Fruit fly (Drosophila melanogaster): ENCODE measurements around the gene Mesh1.

The Mesh1 gene

DNA sequence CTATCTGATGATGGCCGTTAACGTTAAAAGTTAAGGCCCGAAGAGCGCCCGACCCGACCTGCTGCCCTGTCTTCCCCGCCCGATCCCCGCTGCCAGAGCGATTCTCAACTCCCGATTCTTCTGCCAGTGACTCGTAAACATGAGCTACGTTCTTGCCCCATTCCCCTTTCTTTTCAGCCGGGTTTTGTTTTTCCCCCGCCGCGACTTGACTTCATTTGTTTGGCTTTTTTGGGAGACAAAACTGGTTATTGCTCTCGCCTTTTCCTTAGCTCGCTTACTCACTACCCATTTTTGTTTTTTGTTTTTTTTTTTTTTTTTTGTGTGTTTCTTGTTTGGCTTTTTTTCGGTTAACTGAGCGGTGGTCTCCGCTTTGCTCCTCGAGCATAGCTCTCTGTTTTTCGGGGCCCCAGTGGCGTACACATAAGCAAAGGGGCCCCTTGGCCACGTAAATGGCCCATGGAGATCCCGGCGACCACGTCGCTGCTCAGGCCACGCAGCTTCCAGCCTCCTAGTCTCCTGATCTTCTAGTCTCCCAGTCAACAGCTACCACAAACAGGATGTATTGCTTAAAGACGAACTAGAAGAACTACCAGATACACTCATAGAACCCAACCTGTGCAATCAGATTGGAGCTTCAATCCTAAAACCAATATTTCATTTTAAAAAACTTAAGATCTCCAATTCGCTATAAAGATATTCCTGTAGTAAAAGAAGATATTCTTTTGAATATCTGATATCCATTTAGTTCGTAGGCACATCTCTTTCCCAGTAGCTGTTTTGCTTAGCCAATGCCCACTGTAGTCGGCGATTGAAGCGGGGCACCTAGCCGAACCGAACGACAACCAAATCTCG lies 8.4 kb upstream of the Mesh1 start (continued):
- TF ChIP-seq Hsf (GFP tag; optimal IDR thresholded peaks at IDR 0.05) (no peak), Taf1 (GFP tag; IDR thresholded peaks at IDR 0.05) (no peak), PHDP (tag; optimal IDR thresholded peaks at IDR 0.05) (peak; percentile 12), crol (GFP tag; IDR thresholded peaks at IDR 0.05) (peak; percentile 82), kah (GFP tag; optimal IDR thresholded peaks at IDR 0.05) (no peak), unpg (GFP tag; optimal IDR thresholded peaks at IDR 0.05) (peak; percentile 12), MBD-R2 (GFP tag; IDR thresholded peaks at IDR 0.05) (no peak), pum (GFP tag; optimal IDR thresholded peaks at IDR 0.05) (no peak), Hr78 (GFP tag; optimal IDR thresholded peaks at IDR 0.05) (peak in 1 of 2 experiments; percentile 48), unc-4 (GFP tag; IDR thresholded peaks at IDR 0.05; ENCODE audit: partially characterized antibody) (no peak), sqz (GFP tag; optimal IDR thresholded peaks at IDR 0.05) (peak; percentile 65), danr (GFP tag; IDR thresholded peaks at IDR 0.05) (no peak), nmo (GFP tag; optimal IDR thresholded peaks at IDR 0.05) (peak; percentile 27), dmrt11E (tag; optimal IDR thresholded peaks at IDR 0.05) (peak; percentile 68), jing (GFP tag; optimal IDR thresholded peaks at IDR 0.05) (no peak), Opbp (GFP tag; IDR thresholded peaks at IDR 0.05; ENCODE audit: partially characterized antibody) (no peak), CG30403 (GFP tag; optimal IDR thresholded peaks at IDR 0.05) (peak; percentile 9), Med (GFP tag) (peak; percentile 63), CG1647 (GFP tag; optimal IDR thresholded peaks at IDR 0.05) (no peak), gem (tag; optimal IDR thresholded peaks at IDR 0.05) (peak; percentile 56), jumu (GFP tag; optimal IDR thresholded peaks at IDR 0.05) (no peak), CG12391 (tag; optimal IDR thresholded peaks at IDR 0.05) (peak; percentile 22), CG12155 (GFP tag; optimal IDR thresholded peaks at IDR 0.05) (no peak)

dm6 chr3R:29210091-29210490 lies 7.8 kb upstream of the Mesh1 start:
- TF ChIP-seq Trl (optimal IDR thresholded peaks at IDR 0.05) = peak; percentile 18 to 24
- no peak for TF ChIP-seq Trl (GFP tag; optimal IDR thresholded peaks at IDR 0.05)
- peak; percentile 60 for TF ChIP-seq cg (GFP tag; optimal IDR thresholded peaks at IDR 0.05)
- TF ChIP-seq Adf1 (GFP tag; IDR thresholded peaks at IDR 0.05) = no peak

- no peak for TF ChIP-seq Fer2 (tag; optimal IDR thresholded peaks at IDR 0.05)
- TF ChIP-seq unpg (GFP tag; optimal IDR thresholded peaks at IDR 0.05) = peak; percentile 88
- TF ChIP-seq cwo (GFP tag; optimal IDR thresholded peaks at IDR 0.05) = peak; percentile 23
- TF ChIP-seq sisA (GFP tag; IDR thresholded peaks at IDR 0.05) = peak; percentile 56
- peak; percentile 72; the same call in 2 of the 3 replicates for TF ChIP-seq tgo (GFP tag; IDR thresholded peaks at IDR 0.05)
- no peak for TF ChIP-seq sc (optimal IDR thresholded peaks at IDR 0.05)
- TF ChIP-seq sc (GFP tag; optimal IDR thresholded peaks at IDR 0.05) = peak; percentile 60
- TF ChIP-seq CHES-1-like (GFP tag; optimal IDR thresholded peaks at IDR 0.05) = no peak
- TF ChIP-seq pum (GFP tag; optimal IDR thresholded peaks at IDR 0.05) = peak; percentile 27
- TF ChIP-seq Atf3 (GFP tag; optimal IDR thresholded peaks at IDR 0.05) = peak; percentile 33
- peak; percentile 23 for TF ChIP-seq Chrac-16 (GFP tag; optimal IDR thresholded peaks at IDR 0.05)
- no peak for TF ChIP-seq cg (GFP tag; optimal IDR thresholded peaks at IDR 0.05)
- TF ChIP-seq CG14441 (GFP tag; IDR thresholded peaks at IDR 0.05) = peak; percentile 79
- no peak for TF ChIP-seq Dad (GFP tag; optimal IDR thresholded peaks at IDR 0.05)
- TF ChIP-seq hb (GFP tag; IDR thresholded peaks at IDR 0.05; ENCODE audit: partially characterized antibody) = no peak
- TF ChIP-seq crc (GFP tag; optimal IDR thresholded peaks at IDR 0.05) = no peak
- TF ChIP-seq CG3065 (GFP tag; optimal IDR thresholded peaks at IDR 0.05) = no peak
- peak; percentile 69 for TF ChIP-seq CG10267 (tag; optimal IDR thresholded peaks at IDR 0.05)
- TF ChIP-seq Ravus (GFP tag; IDR thresholded peaks at IDR 0.05) = no peak
- TF ChIP-seq ssp (GFP tag; IDR thresholded peaks at IDR 0.05) = peak; percentile 26; the same call in 1 of the 2 replicates
- TF ChIP-seq lmd (GFP tag; IDR thresholded peaks at IDR 0.05) = peak; percentile 68
- TF ChIP-seq CG10366 (GFP tag; IDR thresholded peaks at IDR 0.05) = peak; percentile 79
- peak; percentile 60 for TF ChIP-seq H15 (GFP tag; IDR thresholded peaks at IDR 0.05)
- TF ChIP-seq CG6813 (GFP tag; optimal IDR thresholded peaks at IDR 0.05) = peak; percentile 54
Measured at dm6 chr3R:29207996-29208395, 5.7 kb upstream of the Mesh1 start.
